Fruit fly (Drosophila melanogaster) whole organism, embryonic: ENCODE results near the gene ft.
A peak's percentile ranks its signal among the peaks of the same experiment; 100 is the strongest.

Experiments used
- CG10321 ChIP-seq: fragments of 200-800 bp; sonication (Bioruptor generic); IDR thresholded peaks from 2 replicates; pipeline ENCODE4 v1.3.6; 2022; ENCODE audit warnings: missing biosample characterization, missing genetic modification characterization
- CG10366 ChIP-seq: fragments of 200-800 bp; sonication (Bioruptor generic); IDR thresholded peaks from 2 replicates; pipeline ENCODE4 v1.3.6; 2022; ENCODE audit warnings: missing biosample characterization, missing genetic modification characterization
- CG11093 ChIP-seq: fragments of 200-800 bp; sonication (Bioruptor generic); IDR thresholded peaks from 3 replicates; pipeline ENCODE4 v1.3.6; 2022; ENCODE audit warnings: missing biosample characterization, missing genetic modification characterization
- CG12219 ChIP-seq: fragments of 200-800 bp; sonication (Bioruptor generic); optimal IDR thresholded peaks from 3 replicates; lab custom pipeline; 2018; ENCODE audit warnings: missing biosample characterization, mild to moderate bottlenecking, missing genetic modification characterization
- CG1233 ChIP-seq: fragments of 200-800 bp; sonication (Bioruptor generic); optimal IDR thresholded peaks from 4 replicates; lab custom pipeline; 2018; ENCODE audit warnings: missing biosample characterization, mild to moderate bottlenecking, missing genetic modification characterization
- CG12659 ChIP-seq: fragments of 200-800 bp; sonication (Bioruptor generic); optimal IDR thresholded peaks from 3 replicates; lab custom pipeline; 2017; ENCODE audit warnings: mild to moderate bottlenecking, missing biosample characterization, missing genetic modification reagents, missing genetic modification characterization
- CG12769 ChIP-seq: fragments of 200-800 bp; sonication (Bioruptor generic); optimal IDR thresholded peaks from 2 replicates; lab custom pipeline; 2019; ENCODE audit warnings: missing biosample characterization, mild to moderate bottlenecking, missing genetic modification characterization, moderate library complexity
- CG14014 ChIP-seq: fragments of 200-800 bp; sonication (Bioruptor generic); IDR thresholded peaks from 2 replicates; pipeline ENCODE4 v1.3.6; 2022; ENCODE audit warnings: missing biosample characterization, missing genetic modification characterization
- CG14441 ChIP-seq: fragments of 200-800 bp; sonication (Bioruptor generic); IDR thresholded peaks from 2 replicates; pipeline ENCODE4 v1.3.6; 2022; ENCODE audit warnings: missing biosample characterization, missing genetic modification characterization
- CG15269 ChIP-seq: fragments of 200-800 bp; sonication (Bioruptor generic); optimal IDR thresholded peaks from 2 replicates; lab custom pipeline; 2018; ENCODE audit warnings: missing biosample characterization, mild to moderate bottlenecking, missing genetic modification characterization, moderate library complexity
- CG15479 ChIP-seq: fragments of 200-800 bp; sonication (Bioruptor generic); optimal IDR thresholded peaks from 3 replicates; lab custom pipeline; 2019; ENCODE audit warnings: missing biosample characterization, mild to moderate bottlenecking, missing genetic modification characterization, moderate library complexity
- CG16779 ChIP-seq: fragments of 200-800 bp; sonication (Bioruptor generic); IDR thresholded peaks from 2 replicates; pipeline ENCODE4 v1.3.6; 2022; ENCODE audit warnings: missing biosample characterization, missing genetic modification characterization
- CG18599 ChIP-seq: fragments of 200-800 bp; sonication (Bioruptor generic); optimal IDR thresholded peaks from 3 replicates; lab custom pipeline; 2017; ENCODE audit warnings: missing biosample characterization, missing genetic modification characterization, mild to moderate bottlenecking, moderate library complexity, missing genetic modification reagents
- CG2120 ChIP-seq: fragments of 200-800 bp; sonication (Bioruptor generic); optimal IDR thresholded peaks from 3 replicates; lab custom pipeline; 2016; ENCODE audit warnings: missing biosample characterization, missing genetic modification characterization
- CG32532 ChIP-seq: fragments of 200-800 bp; sonication (Bioruptor generic); IDR thresholded peaks from 2 replicates; pipeline ENCODE4 v1.3.6; 2022; ENCODE audit warnings: missing biosample characterization, missing genetic modification characterization
- CG32772 ChIP-seq: fragments of 200-800 bp; sonication (Bioruptor generic); IDR thresholded peaks from 2 replicates; pipeline ENCODE4 v1.3.6; 2022; ENCODE audit warnings: missing biosample characterization, missing genetic modification characterization
- CG9215 ChIP-seq: fragments of 200-800 bp; sonication (Bioruptor generic); IDR thresholded peaks from 2 replicates; pipeline ENCODE4 v1.3.6; 2022; ENCODE audit warnings: missing biosample characterization, missing genetic modification characterization
- E2f1 ChIP-seq: fragments of 200-800 bp; sonication (Bioruptor generic); IDR thresholded peaks from 2 replicates; pipeline ENCODE4 v1.3.6; 2022; ENCODE audit warnings: missing biosample characterization, missing genetic modification characterization
- Ets65A ChIP-seq: fragments of 200-800 bp; sonication (Bioruptor generic); peaks from one replicate; lab custom pipeline; 2016; ENCODE audit warnings: missing biosample characterization, missing genetic modification characterization
- Fer1 ChIP-seq: fragments of 200-800 bp; sonication (Bioruptor generic); optimal IDR thresholded peaks from 2 replicates; lab custom pipeline; 2017; ENCODE audit warnings: missing biosample characterization, mild to moderate bottlenecking, missing genetic modification characterization
- MTF-1 ChIP-seq: fragments of 200-800 bp; sonication (Bioruptor generic); optimal IDR thresholded peaks from 2 replicates; lab custom pipeline; 2018; ENCODE audit warnings: missing biosample characterization, mild to moderate bottlenecking, missing genetic modification characterization, borderline replicate concordance
- Med ChIP-seq: fragments of 200-800 bp; sonication (Bioruptor generic); peaks from one replicate; lab custom pipeline; 2016; ENCODE audit warnings: missing biosample characterization, missing genetic modification characterization, mild to moderate bottlenecking, inconsistent platforms, moderate library complexity
- Mrtf ChIP-seq: fragments of 200-800 bp; sonication (Bioruptor generic); IDR thresholded peaks from 3 replicates; pipeline ENCODE4 v1.3.6; 2022; ENCODE audit warnings: missing biosample characterization, missing genetic modification characterization
- Myb ChIP-seq: fragments of 200-800 bp; sonication (Bioruptor generic); optimal IDR thresholded peaks from 2 replicates; lab custom pipeline; 2016; ENCODE audit warnings: missing biosample characterization, missing genetic modification characterization
- NFAT ChIP-seq: fragments of 200-800 bp; sonication (Bioruptor generic); IDR thresholded peaks from 2 replicates; pipeline ENCODE4 v1.3.6; 2022; ENCODE audit warnings: missing biosample characterization, missing genetic modification characterization
- Poxn ChIP-seq: fragments of 200-800 bp; sonication (Bioruptor generic); IDR thresholded peaks from 2 replicates; pipeline ENCODE4 v1.3.6; 2022; ENCODE audit warnings: missing biosample characterization, missing genetic modification characterization
- Ptx1 ChIP-seq: fragments of 200-800 bp; sonication (Bioruptor generic); IDR thresholded peaks from 2 replicates; pipeline ENCODE4 v1.3.6; 2022; ENCODE audit warnings: missing biosample characterization, missing genetic modification characterization
- Ravus ChIP-seq: fragments of 200-800 bp; sonication (Bioruptor generic); IDR thresholded peaks from 2 replicates; pipeline ENCODE4 v1.3.6; 2022; ENCODE audit warnings: missing biosample characterization, missing genetic modification characterization
- Rfx ChIP-seq: fragments of 200-800 bp; sonication (Bioruptor generic); IDR thresholded peaks from 2 replicates; pipeline ENCODE4 v1.3.6; 2022; ENCODE audit warnings: missing biosample characterization, missing genetic modification characterization
- Xbp1 ChIP-seq: fragments of 200-800 bp; sonication (Bioruptor generic); optimal IDR thresholded peaks from 3 replicates; lab custom pipeline; 2016; ENCODE audit warnings: missing biosample characterization, mild to moderate bottlenecking, missing genetic modification characterization
- YL-1 ChIP-seq: fragments of 200-800 bp; sonication (Bioruptor generic); optimal IDR thresholded peaks from 3 replicates; lab custom pipeline; 2017; ENCODE audit warnings: missing biosample characterization, mild to moderate bottlenecking, missing genetic modification characterization
- croc ChIP-seq: fragments of 200-800 bp; sonication (Bioruptor generic); conservative IDR thresholded peaks from 3 replicates; pipeline ENCODE4 v1.3.6; 2022; ENCODE audit warnings: missing biosample characterization, missing genetic modification characterization
- danr ChIP-seq: fragments of 200-800 bp; sonication (Bioruptor generic); IDR thresholded peaks from 2 replicates; pipeline ENCODE4 v1.3.6; 2022; ENCODE audit warnings: missing biosample characterization, missing genetic modification characterization
- dmrt99B ChIP-seq: fragments of 200-800 bp; sonication (Bioruptor generic); optimal IDR thresholded peaks from 2 replicates; lab custom pipeline; 2018; ENCODE audit warnings: missing biosample characterization, mild to moderate bottlenecking, missing genetic modification characterization, moderate library complexity
- gem ChIP-seq: fragments of 200-800 bp; sonication (Bioruptor generic); optimal IDR thresholded peaks from 2 replicates; lab custom pipeline; 2019; ENCODE audit warnings: missing biosample characterization, mild to moderate bottlenecking, missing genetic modification characterization, moderate library complexity
- grau ChIP-seq: fragments of 200-800 bp; optimal IDR thresholded peaks from 3 replicates; lab custom pipeline; 2019; ENCODE audit warnings: missing biosample characterization, mild to moderate bottlenecking, missing genetic modification characterization, moderate library complexity
- h ChIP-seq: fragments of >200 bp; optimal IDR thresholded peaks from 2 replicates; lab custom pipeline; 2017
- hbn ChIP-seq: fragments of 200-800 bp; sonication (Bioruptor generic); IDR thresholded peaks from 2 replicates; pipeline ENCODE4 v1.3.6; 2022; ENCODE audit warnings: missing biosample characterization, missing genetic modification characterization; ENCODE audit not compliant: partially characterized antibody
- insv ChIP-seq, 2 experiments: fragments of 200-800 bp; sonication (Bioruptor generic); optimal IDR thresholded peaks; 3 replicates each; lab custom pipeline; 2016 to 2018; ENCODE audit warnings: missing biosample characterization in 2 of 2, missing genetic modification characterization in 2 of 2
- kni ChIP-seq: fragments of 200-800 bp; sonication (Bioruptor generic); optimal IDR thresholded peaks from 3 replicates; lab custom pipeline; 2017; ENCODE audit warnings: mild to moderate bottlenecking, missing biosample characterization, missing genetic modification reagents, missing genetic modification characterization
- odd ChIP-seq: fragments of 200-800 bp; sonication (Bioruptor generic); optimal IDR thresholded peaks from 2 replicates; lab custom pipeline; 2017; ENCODE audit warnings: missing biosample characterization, mild to moderate bottlenecking, missing genetic modification characterization
- org-1 ChIP-seq: fragments of 200-800 bp; sonication (Bioruptor generic); optimal IDR thresholded peaks from 2 replicates; lab custom pipeline; 2017; ENCODE audit warnings: missing biosample characterization, missing genetic modification characterization
- pfk ChIP-seq: fragments of 200-800 bp; sonication (Bioruptor generic); optimal IDR thresholded peaks from 2 replicates; lab custom pipeline; 2018; ENCODE audit warnings: missing biosample characterization, mild to moderate bottlenecking, missing genetic modification characterization, moderate library complexity
- pho ChIP-seq: fragments of 200-800 bp; sonication (Bioruptor generic); optimal IDR thresholded peaks from 2 replicates; lab custom pipeline; 2016; ENCODE audit warnings: missing biosample characterization, missing genetic modification characterization
- phol ChIP-seq: fragments of 200-800 bp; sonication (Bioruptor generic); optimal IDR thresholded peaks from 3 replicates; lab custom pipeline; 2018; ENCODE audit warnings: missing biosample characterization, mild to moderate bottlenecking, missing genetic modification characterization, moderate library complexity
- row ChIP-seq: fragments of 200-800 bp; sonication (Bioruptor generic); IDR thresholded peaks from 3 replicates; pipeline ENCODE4 v1.3.6; 2022; ENCODE audit warnings: missing biosample characterization, missing genetic modification characterization
- scrt ChIP-seq: fragments of 200-800 bp; sonication (Bioruptor generic); optimal IDR thresholded peaks from 2 replicates; lab custom pipeline; 2018; ENCODE audit warnings: missing biosample characterization, mild to moderate bottlenecking, missing genetic modification characterization, moderate library complexity
- shn ChIP-seq: fragments of 200-800 bp; sonication (Bioruptor generic); optimal IDR thresholded peaks from 3 replicates; lab custom pipeline; 2016; ENCODE audit warnings: missing biosample characterization, missing genetic modification characterization
- so ChIP-seq: fragments of 200-800 bp; sonication (Bioruptor generic); IDR thresholded peaks from 3 replicates; pipeline ENCODE4 v1.3.6; 2022; ENCODE audit warnings: missing biosample characterization, missing genetic modification characterization
- ssp ChIP-seq: fragments of 200-800 bp; sonication (Bioruptor generic); IDR thresholded peaks from 2 replicates; pipeline ENCODE4 v1.3.6; 2022; ENCODE audit warnings: missing biosample characterization, missing genetic modification characterization
- wdn ChIP-seq: fragments of 200-800 bp; sonication (Bioruptor generic); IDR thresholded peaks from 2 replicates; pipeline ENCODE4 v1.3.6; 2022; ENCODE audit warnings: missing biosample characterization, missing genetic modification characterization
- wek ChIP-seq: fragments of 200-800 bp; sonication (Bioruptor generic); optimal IDR thresholded peaks from 3 replicates; lab custom pipeline; 2018; ENCODE audit warnings: missing biosample characterization, mild to moderate bottlenecking, missing genetic modification characterization, moderate library complexity

Gene ft

DNA sequence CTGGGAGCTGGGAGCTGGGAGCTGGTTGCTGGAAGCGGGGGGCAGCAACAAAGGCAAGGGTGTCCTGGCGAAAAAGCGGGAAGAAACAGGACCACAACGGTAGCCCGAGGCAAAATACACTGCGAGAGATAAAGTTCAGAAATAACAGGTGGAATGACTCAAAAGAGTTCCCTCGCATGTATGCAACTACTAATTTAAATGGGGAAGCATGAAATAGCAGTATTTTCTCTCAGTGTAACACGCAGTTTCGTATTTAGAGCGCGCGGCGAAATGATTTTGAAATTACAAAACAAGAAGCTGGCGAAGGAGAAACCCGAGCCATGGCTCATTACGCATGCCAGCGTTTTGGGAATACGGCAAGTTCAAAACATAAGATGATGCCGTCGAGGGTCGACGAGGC is 26.7 kb upstream of the ft start (continued):
- TF ChIP-seq Xbp1 (GFP tag; lab: Kevin White, UChicago) (no peak), phol (tag; lab: Kevin White, UChicago) (no peak), pfk (no peak), h (lab: Kevin White, UChicago) (no peak), CG14441 (GFP tag; lab: Robert Waterston, UW) (peak; percentile 18; the same call in 1 of the 2 replicates), NFAT (GFP tag; lab: Robert Waterston, UW) (no peak), CG12659 (GFP tag; lab: Kevin White, UChicago) (peak; percentile 0), Ets65A (GFP tag; lab: Kevin White, UChicago) (peak; percentile 86), Med (peak; percentile 77), CG9215 (GFP tag; lab: Robert Waterston, UW) (no peak), YL-1 (GFP tag; lab: Kevin White, UChicago) (no peak), Rfx (GFP tag; lab: Robert Waterston, UW) (peak; percentile 41; the same call in 1 of the 2 replicates), CG10366 (GFP tag; lab: Robert Waterston, UW) (peak; percentile 16; the same call in 1 of the 2 replicates), CG1233 (GFP tag; lab: Kevin White, UChicago) (no peak), Poxn (GFP tag; lab: Robert Waterston, UW) (no peak), org-1 (GFP tag; lab: Kevin White, UChicago) (peak; percentile 22), CG2120 (peak; percentile 58), row (peak; percentile 57), wek (GFP tag; lab: Kevin White, UChicago) (no peak), CG16779 (GFP tag; lab: Robert Waterston, UW) (0 out of 2 replicates have a peak, but pooled peaks have one; percentile 49), gem (tag; lab: Kevin White, UChicago) (peak; percentile 0), Myb (GFP tag; lab: Kevin White, UChicago) (no peak), CG32772 (0 out of 2 replicates have a peak, but pooled peaks have one; percentile 32), CG15269 (tag; lab: Kevin White, UChicago) (peak; percentile 26), dmrt99B (tag; lab: Kevin White, UChicago) (peak; percentile 10), CG12219 (GFP tag; lab: Kevin White, UChicago) (no peak), CG12769 (tag; lab: Kevin White, UChicago) (peak; percentile 38), ssp (GFP tag; lab: Robert Waterston, UW) (0 out of 2 replicates have a peak, but pooled peaks have one; percentile 19), MTF-1 (GFP tag; lab: Kevin White, UChicago) (no peak), E2f1 (GFP tag; lab: Robert Waterston, UW) (no peak), danr (GFP tag; lab: Robert Waterston, UW) (no peak), pho (GFP tag; lab: Kevin White, UChicago) (peak; percentile 7), Ravus (GFP tag; lab: Robert Waterston, UW) (no peak), odd (GFP tag; lab: Kevin White, UChicago) (no peak), shn (GFP tag; lab: Kevin White, UChicago) (no peak), Fer1 (GFP tag; lab: Kevin White, UChicago) (peak; percentile 39), CG32532 (GFP tag; lab: Robert Waterston, UW) (peak; percentile 38; the same call in 1 of the 2 replicates), hbn (GFP tag; lab: Robert Waterston, UW) (no peak), kni (GFP tag; lab: Kevin White, UChicago) (no peak), CG15479 (GFP tag; lab: Kevin White, UChicago) (no peak), CG11093 (no peak), grau (peak; percentile 29), Mrtf (GFP tag; lab: Robert Waterston, UW) (no peak), scrt (GFP tag; lab: Kevin White, UChicago) (peak; percentile 22), wdn (0 out of 2 replicates have a peak, but pooled peaks have one; percentile 24), CG18599 (GFP tag; lab: Kevin White, UChicago) (peak; percentile 72), CG10321 (no peak), insv (GFP tag; optimal IDR thresholded peaks at IDR 0.05; lab: Kevin White, UChicago) (no peak), Ptx1 (GFP tag; lab: Robert Waterston, UW) (0 out of 2 replicates have a peak, but pooled peaks have one; percentile 15), CG14014 (GFP tag; lab: Robert Waterston, UW) (peak; percentile 41; the same call in 1 of the 2 replicates), croc (GFP tag; lab: Robert Waterston, UW) (no peak), so (GFP tag; lab: Robert Waterston, UW) (no peak)
